Worm (Caenorhabditis elegans) whole organism, L2 larva: ENCODE measurements around the gene C29E4.11.

ENCODE experiments used
- C34F6.9 ChIP-seq: fragments of 150-350 bp; optimal IDR thresholded peaks from 2 replicates; lab custom pipeline; 2014; ENCODE audit warnings: missing biosample characterization, missing genetic modification characterization
- F13H6.1 ChIP-seq: sonication (generic microtip); optimal IDR thresholded peaks from 2 replicates; lab custom pipeline; 2016; ENCODE audit warnings: missing genetic modification characterization, missing compliant biosample characterization
- R02D3.7 ChIP-seq: fragments of 150-350 bp; optimal IDR thresholded peaks from 2 replicates; lab custom pipeline; 2014; ENCODE audit warnings: missing biosample characterization, missing genetic modification characterization
- Y55F3AM.14 ChIP-seq: fragments of 200-800 bp; sonication (Bioruptor generic); optimal IDR thresholded peaks from 2 replicates; lab custom pipeline; 2018; ENCODE audit warnings: mild to moderate bottlenecking, missing genetic modification characterization, missing compliant biosample characterization
- ZK546.5 ChIP-seq: sonication (generic microtip); optimal IDR thresholded peaks from 2 replicates; lab custom pipeline; 2017; ENCODE audit warnings: missing biosample characterization, missing genetic modification characterization
- alr-1 ChIP-seq: fragments of 150-350 bp; optimal IDR thresholded peaks from 2 replicates; lab custom pipeline; 2014; ENCODE audit warnings: missing biosample characterization, missing genetic modification characterization
- aly-2 ChIP-seq: fragments of 150-350 bp; optimal IDR thresholded peaks from 2 replicates; lab custom pipeline; 2014; ENCODE audit warnings: missing biosample characterization, missing genetic modification characterization
- ama-1 ChIP-seq: fragments of 150-350 bp; optimal IDR thresholded peaks from 2 replicates; lab custom pipeline; 2018; ENCODE audit warnings: inconsistent platforms
- blmp-1 ChIP-seq: sonication (generic microtip); optimal IDR thresholded peaks from 2 replicates; lab custom pipeline; 2017; ENCODE audit warnings: missing genetic modification characterization, mild to moderate bottlenecking, missing compliant biosample characterization, antibody characterized with exemption, moderate library complexity; ENCODE audit not compliant: insufficient read depth
- ceh-82 ChIP-seq: fragments of 150-350 bp; optimal IDR thresholded peaks from 2 replicates; lab custom pipeline; 2014; ENCODE audit warnings: missing biosample characterization, missing genetic modification characterization
- crh-2 ChIP-seq: sonication (generic microtip); optimal IDR thresholded peaks from 2 replicates; lab custom pipeline; 2017; ENCODE audit warnings: missing biosample characterization, missing genetic modification characterization
- dmd-4 ChIP-seq: sonication (generic microtip); optimal IDR thresholded peaks from 2 replicates; lab custom pipeline; 2017; ENCODE audit warnings: missing biosample characterization, missing genetic modification characterization
- egl-27 ChIP-seq: sonication (generic microtip); optimal IDR thresholded peaks from 3 replicates; lab custom pipeline; 2017; ENCODE audit warnings: missing biosample characterization, missing genetic modification reagents, missing genetic modification characterization
- fos-1 ChIP-seq: fragments of 150-350 bp; optimal IDR thresholded peaks from 2 replicates; lab custom pipeline; 2014; ENCODE audit warnings: missing biosample characterization, missing genetic modification characterization
- gmeb-1 ChIP-seq: fragments of 150-350 bp; optimal IDR thresholded peaks from 2 replicates; lab custom pipeline; 2014; ENCODE audit warnings: missing biosample characterization, missing genetic modification characterization
- lin-11 ChIP-seq: fragments of 150-350 bp; sonication (generic microtip); optimal IDR thresholded peaks from 2 replicates; lab custom pipeline; 2014; ENCODE audit warnings: missing biosample characterization, missing genetic modification characterization, inconsistent platforms, mixed read lengths
- lin-39 ChIP-seq: fragments of 150-350 bp; optimal IDR thresholded peaks from 2 replicates; lab custom pipeline; 2014; ENCODE audit warnings: missing biosample characterization, missing genetic modification reagents, missing genetic modification characterization
- lsy-2 ChIP-seq, 2 experiments: fragments of 150-350 bp in 1 of 2; sonication (generic microtip) in 1 of 2; optimal IDR thresholded peaks; 2 replicates each; lab custom pipeline; 2014 to 2017; ENCODE audit warnings: missing biosample characterization in 2 of 2, missing genetic modification characterization in 2 of 2
- mab-5 ChIP-seq: fragments of 150-350 bp; optimal IDR thresholded peaks from 2 replicates; lab custom pipeline; 2014; ENCODE audit warnings: missing biosample characterization, missing genetic modification characterization
- mbf-1 ChIP-seq: sonication (generic microtip); optimal IDR thresholded peaks from 2 replicates; lab custom pipeline; 2017; ENCODE audit warnings: missing biosample characterization, missing genetic modification characterization
- mdl-1 ChIP-seq, 2 experiments: fragments of 150-350 bp in 1 of 2; sonication (generic microtip) in 1 of 2; optimal IDR thresholded peaks; 2 replicates each; lab custom pipeline; 2017; ENCODE audit warnings: missing biosample characterization in 2 of 2, missing genetic modification characterization in 2 of 2
- nhr-10 ChIP-seq: sonication (generic microtip); optimal IDR thresholded peaks from 2 replicates; lab custom pipeline; 2017; ENCODE audit warnings: missing biosample characterization, missing genetic modification characterization
- nhr-11 ChIP-seq: fragments of 150-350 bp; optimal IDR thresholded peaks from 2 replicates; lab custom pipeline; 2014; ENCODE audit warnings: missing biosample characterization, missing genetic modification characterization
- nhr-129 ChIP-seq: fragments of 150-350 bp; optimal IDR thresholded peaks from 2 replicates; lab custom pipeline; 2014; ENCODE audit warnings: missing biosample characterization, missing genetic modification characterization
- nhr-237 ChIP-seq: fragments of 150-350 bp; optimal IDR thresholded peaks from 2 replicates; lab custom pipeline; 2014; ENCODE audit warnings: missing biosample characterization, missing genetic modification characterization
- nhr-6 ChIP-seq: fragments of 150-350 bp; optimal IDR thresholded peaks from 2 replicates; lab custom pipeline; 2014; ENCODE audit warnings: missing biosample characterization, missing genetic modification characterization
- peb-1 ChIP-seq: fragments of 150-350 bp; optimal IDR thresholded peaks from 2 replicates; lab custom pipeline; 2014; ENCODE audit warnings: missing biosample characterization, missing genetic modification characterization
- sem-4 ChIP-seq: fragments of 150-350 bp; optimal IDR thresholded peaks from 2 replicates; lab custom pipeline; 2014; ENCODE audit warnings: missing biosample characterization, missing genetic modification reagents, missing genetic modification characterization
- sma-3 ChIP-seq: sonication (generic microtip); optimal IDR thresholded peaks from 2 replicates; lab custom pipeline; 2016; ENCODE audit warnings: missing genetic modification reagents, missing genetic modification characterization, missing compliant biosample characterization
- snpc-4 ChIP-seq: fragments of 150-350 bp; optimal IDR thresholded peaks from 2 replicates; lab custom pipeline; 2014; ENCODE audit warnings: missing biosample characterization, missing genetic modification characterization
- unc-39 ChIP-seq: fragments of 150-350 bp; optimal IDR thresholded peaks from 2 replicates; lab custom pipeline; 2014; ENCODE audit warnings: missing biosample characterization, missing genetic modification characterization
- unc-55 ChIP-seq: fragments of 150-350 bp; sonication (generic microtip); optimal IDR thresholded peaks from 3 replicates; lab custom pipeline; 2014; ENCODE audit warnings: missing biosample characterization, missing genetic modification reagents, missing genetic modification characterization
- zag-1 ChIP-seq: fragments of 150-350 bp; optimal IDR thresholded peaks from 2 replicates; lab custom pipeline; 2014; ENCODE audit warnings: missing biosample characterization, missing genetic modification characterization
- ztf-11 ChIP-seq: sonication (generic microtip); optimal IDR thresholded peaks from 2 replicates; lab custom pipeline; 2017; ENCODE audit warnings: missing biosample characterization, missing genetic modification characterization

The C29E4.11 gene

DNA sequence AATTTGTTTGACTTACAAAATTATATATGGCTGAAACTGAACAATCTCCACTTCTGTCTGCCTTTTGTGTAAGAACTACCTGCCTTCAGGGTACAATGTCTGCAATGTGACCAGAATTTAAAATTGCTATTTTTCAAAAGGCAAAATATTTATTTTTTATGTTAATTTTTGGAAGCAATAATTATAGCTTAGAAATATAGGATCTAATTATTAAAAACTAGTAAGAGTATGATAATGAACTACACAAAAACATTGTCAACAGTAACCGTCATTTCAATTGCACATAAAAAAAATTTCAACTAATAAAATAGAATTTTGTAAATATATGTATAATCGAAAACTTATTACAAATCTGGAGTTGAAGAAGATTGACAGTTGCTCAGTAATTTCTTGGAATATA is 949 bp downstream of the C29E4.11 start, which contains the start of gene C29E4.9:
C29E4.9 (minus strand) TSS at position 101 of the 400 bp plus-strand sequence.
- TF ChIP-seq aly-2 (tag; lab: Kevin White, UChicago) (no peak), dmd-4 (tag; lab: Kevin White, UChicago) (no peak), ceh-82 (no peak), alr-1 (tag; lab: Kevin White, UChicago) (no peak), mab-5 (tag; lab: Kevin White, UChicago) (no peak), nhr-11 (no peak), nhr-129 (tag; lab: Kevin White, UChicago) (no peak), sma-3 (no peak), ZK546.5 (tag; lab: Kevin White, UChicago) (no peak), crh-2 (tag; lab: Kevin White, UChicago) (no peak), ama-1 (lab: Kevin White, UChicago) (no peak), zag-1 (no peak), mbf-1 (tag; lab: Kevin White, UChicago) (no peak), mdl-1 (tag; optimal IDR thresholded peaks at IDR 0.05; lab: Kevin White, UChicago) (no peak), lin-11 (no peak), F13H6.1 (no peak)

DNA sequence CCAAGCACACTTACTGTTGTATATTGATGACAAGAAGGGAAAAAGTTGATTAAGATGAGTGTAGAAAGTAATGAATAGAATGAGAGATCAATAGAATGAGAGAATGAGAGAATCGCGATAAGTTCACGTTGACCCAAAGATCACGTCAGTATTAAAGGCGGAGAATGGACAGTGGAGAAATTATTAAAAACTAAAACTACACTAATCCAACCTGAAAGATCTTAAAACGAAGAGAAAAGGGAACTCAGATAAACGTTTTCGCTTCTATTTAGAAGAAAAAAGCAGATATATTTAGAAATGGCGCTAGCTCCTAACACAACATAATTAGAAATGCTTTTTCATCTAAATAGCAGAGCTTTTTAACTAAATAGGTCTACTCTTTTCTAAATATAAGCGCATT is 4.7 kb downstream of the C29E4.11 start, which contains the start of gene let-754:
let-754 (minus strand) TSS at position 101 of the 400 bp plus-strand sequence.
- TF ChIP-seq fos-1 (no peak), ztf-11 (tag; lab: Kevin White, UChicago) (no peak), mab-5 (tag; lab: Kevin White, UChicago) (no peak), sem-4 (tag; lab: Kevin White, UChicago) (no peak), mbf-1 (tag; lab: Kevin White, UChicago) (no peak), nhr-10 (tag; lab: Kevin White, UChicago) (no peak), lin-39 (tag; lab: Kevin White, UChicago) (no peak), nhr-237 (no peak), peb-1 (tag; lab: Kevin White, UChicago) (no peak), dmd-4 (tag; lab: Kevin White, UChicago) (no peak), Y55F3AM.14 (no peak), snpc-4 (tag; lab: Kevin White, UChicago) (no peak), blmp-1 (tag; lab: Kevin White, UChicago) (no peak)

DNA sequence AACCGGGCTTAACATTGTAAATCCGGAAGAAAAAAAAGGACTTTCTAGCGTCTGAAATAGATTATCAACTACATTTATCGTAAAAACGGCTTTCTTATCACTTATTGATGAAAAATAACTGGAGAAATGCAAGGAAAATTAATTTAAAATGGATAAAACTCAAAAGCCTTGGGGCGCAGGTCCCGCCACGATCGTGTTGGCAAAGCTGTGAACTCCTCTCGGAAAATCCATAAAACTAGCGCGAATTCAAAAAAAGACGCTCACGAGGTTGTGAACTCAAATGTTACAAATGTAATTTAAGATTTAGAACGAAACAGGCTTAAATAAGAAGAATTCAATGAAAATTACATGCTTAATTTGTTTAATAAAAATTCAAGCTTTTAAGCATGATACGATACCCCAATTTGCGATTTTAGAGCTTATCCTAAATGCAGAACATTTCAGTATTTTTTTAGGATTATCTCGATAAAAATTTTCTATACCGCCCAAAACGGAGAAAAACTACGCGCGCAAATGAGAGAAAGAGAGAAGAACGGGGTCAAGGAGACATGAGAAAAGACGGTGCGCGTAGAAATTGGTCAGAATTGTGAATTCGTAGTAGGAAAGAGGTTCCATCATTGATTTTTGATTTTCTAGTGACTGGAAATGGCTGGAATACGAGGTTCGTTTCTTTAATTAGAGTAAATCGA is 5.7 kb downstream of the C29E4.11 start, which contains the start of gene C29E4.15:
C29E4.15 (plus strand) TSS at position 547 of the 689 bp plus-strand sequence.
- TF ChIP-seq F13H6.1 = peak; percentile 15
- TF ChIP-seq ama-1 (lab: Kevin White, UChicago) = no peak
- TF ChIP-seq C34F6.9 = peak; percentile 63
- no peak for TF ChIP-seq unc-39 (tag; lab: Kevin White, UChicago)
- peak; percentile 83 for TF ChIP-seq unc-55 (GFP tag; lab: Kevin White, UChicago)
- peak; percentile 60 for TF ChIP-seq gmeb-1
- TF ChIP-seq lsy-2 (tag; optimal IDR thresholded peaks at IDR 0.05; lab: Kevin White, UChicago) = peak; percentile 27 to 80
- peak; percentile 6 for TF ChIP-seq nhr-129 (tag; lab: Kevin White, UChicago)
- TF ChIP-seq crh-2 (tag; lab: Kevin White, UChicago) = peak; percentile 87

DNA sequence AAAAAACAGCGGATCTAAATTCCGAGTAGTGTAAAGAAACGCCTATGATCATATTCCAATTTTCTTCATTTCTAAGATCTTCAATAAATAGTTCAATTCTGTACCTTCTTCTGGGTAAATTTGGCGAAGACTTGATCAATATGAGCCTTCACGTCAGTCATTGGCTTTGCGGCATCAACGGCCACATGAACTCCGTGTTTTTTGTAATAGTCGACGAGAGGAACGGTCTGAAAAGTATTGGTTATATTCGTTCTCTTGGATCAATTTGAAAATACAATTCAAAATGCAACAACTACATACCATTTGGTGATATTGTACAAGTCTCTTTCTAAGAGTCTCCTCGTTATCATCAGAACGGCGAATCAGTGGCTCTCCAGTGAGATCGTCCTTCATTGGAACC is 7.5 kb downstream of the C29E4.11 start:
- TF ChIP-seq ama-1 (lab: Kevin White, UChicago) = peak; percentile 76
- TF ChIP-seq peb-1 (tag; lab: Kevin White, UChicago) = no peak
- TF ChIP-seq ZK546.5 (tag; lab: Kevin White, UChicago) = no peak
- no peak for TF ChIP-seq lsy-2 (tag; optimal IDR thresholded peaks at IDR 0.05; lab: Kevin White, UChicago)
- TF ChIP-seq, all 48 proteins: peak for 1

DNA sequence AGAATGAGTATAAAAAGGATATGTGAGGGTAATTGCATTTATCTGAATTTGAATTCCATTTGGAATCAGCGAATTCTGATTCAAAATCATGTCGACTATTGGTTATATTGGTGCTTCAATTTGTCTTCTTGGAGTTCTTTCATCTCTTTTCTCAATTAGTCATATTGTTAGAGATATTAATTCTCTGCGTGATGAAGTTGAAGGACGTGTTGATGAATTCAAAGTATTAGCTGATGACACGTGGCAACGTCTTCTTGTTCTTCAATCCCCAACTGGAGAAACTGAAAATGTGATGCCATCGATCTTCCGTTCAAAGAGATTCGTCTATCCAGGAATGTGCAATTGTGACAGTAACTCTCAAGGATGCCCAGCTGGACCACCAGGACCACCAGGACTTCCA is 9.1 kb downstream of the C29E4.11 start, which contains the start of gene col-90:
col-90 (plus strand) TSS at position 37 of the 400 bp plus-strand sequence.
- TF ChIP-seq ama-1 (lab: Kevin White, UChicago) (peak; percentile 59), nhr-6 (no peak)

DNA sequence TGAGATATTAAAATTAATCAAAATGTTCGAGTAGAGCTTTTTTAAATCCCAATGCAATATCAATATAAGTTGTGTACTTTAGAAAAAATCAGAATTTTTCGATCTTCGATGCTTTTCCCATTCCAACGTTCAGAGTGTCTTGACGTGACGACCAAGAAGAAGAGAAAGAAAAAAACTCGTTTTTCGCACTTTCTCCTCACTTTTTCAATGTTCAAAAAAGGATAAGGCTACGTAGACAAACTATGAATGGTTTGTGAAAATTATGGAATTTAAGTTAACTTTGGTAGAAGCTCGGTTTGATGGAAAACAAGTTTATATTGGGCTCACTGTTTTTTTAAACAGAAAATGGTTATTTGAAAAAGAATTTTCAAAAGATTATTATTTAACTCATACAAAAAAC is 10.2 kb downstream of the C29E4.11 start:
- TF ChIP-seq blmp-1 (tag; lab: Kevin White, UChicago) (no peak), R02D3.7 (tag; lab: Kevin White, UChicago) (no peak), lsy-2 (tag; optimal IDR thresholded peaks at IDR 0.05; lab: Kevin White, UChicago) (no peak), mdl-1 (tag; optimal IDR thresholded peaks at IDR 0.05; lab: Kevin White, UChicago) (no peak), lin-39 (tag; lab: Kevin White, UChicago) (no peak), egl-27 (no peak), Y55F3AM.14 (no peak)
